Worm (Caenorhabditis elegans): Measurements from ENCODE around the gene math-5.

DNA sequence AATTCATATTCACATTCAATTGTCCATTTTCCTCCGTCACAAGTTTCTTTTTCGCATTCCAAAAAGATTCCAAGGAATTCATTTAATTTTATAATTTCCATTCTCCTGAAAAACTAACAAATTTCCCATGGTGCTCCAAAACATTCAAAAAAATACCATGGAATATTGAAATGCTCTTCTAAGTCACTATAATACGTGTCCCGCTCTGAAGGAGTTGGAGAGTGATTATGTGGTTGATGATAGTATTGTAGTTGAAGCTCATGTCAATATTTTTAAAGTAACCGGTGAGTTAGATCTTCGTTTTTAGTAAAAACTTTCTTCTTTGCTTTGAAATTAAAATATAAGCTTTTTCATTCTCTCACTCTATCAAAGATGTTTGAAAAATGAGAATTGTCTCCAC lies 8.1 kb upstream of the math-5 start, which contains the start of gene math-9:
- no peak for TF ChIP-seq pha-4 (GFP tag; IDR thresholded peaks at IDR 0.05)
- no peak for TF ChIP-seq pha-4 (tag; optimal IDR thresholded peaks at IDR 0.05)
- TF ChIP-seq skn-1 (tag; optimal IDR thresholded peaks at IDR 0.05): no peak
- TF ChIP-seq nhr-25 (tag; optimal IDR thresholded peaks at IDR 0.05; ENCODE audit: borderline replicate concordance, insufficient read depth): no peak
- TF ChIP-seq mdl-1 (tag; optimal IDR thresholded peaks at IDR 0.05): no peak
- no peak for TF ChIP-seq ceh-82 (tag; optimal IDR thresholded peaks at IDR 0.05)
- no peak for TF ChIP-seq ama-1 (optimal IDR thresholded peaks at IDR 0.05)
- TF ChIP-seq daf-16 (GFP tag; optimal IDR thresholded peaks at IDR 0.05): no peak
- TF ChIP-seq daf-16 (tag; optimal IDR thresholded peaks at IDR 0.05): no peak
- no peak for TF ChIP-seq ZK546.5 (tag; optimal IDR thresholded peaks at IDR 0.05)
- no peak for TF ChIP-seq nhr-76 (tag; optimal IDR thresholded peaks at IDR 0.05)
- TF ChIP-seq nhr-41 (GFP tag; IDR thresholded peaks at IDR 0.05): no peak
- no peak for TF ChIP-seq hmg-1.1 (GFP tag; IDR thresholded peaks at IDR 0.05)
- no peak for TF ChIP-seq fkh-10 (GFP tag; optimal IDR thresholded peaks at IDR 0.05)
- no peak for TF ChIP-seq ceh-28 (tag; optimal IDR thresholded peaks at IDR 0.05)
- no peak for TF ChIP-seq nhr-77 (tag; optimal IDR thresholded peaks at IDR 0.05)
